Fruit fly (Drosophila melanogaster): ENCODE measurements around the gene CG1387.

CG1387 gene

DNA sequence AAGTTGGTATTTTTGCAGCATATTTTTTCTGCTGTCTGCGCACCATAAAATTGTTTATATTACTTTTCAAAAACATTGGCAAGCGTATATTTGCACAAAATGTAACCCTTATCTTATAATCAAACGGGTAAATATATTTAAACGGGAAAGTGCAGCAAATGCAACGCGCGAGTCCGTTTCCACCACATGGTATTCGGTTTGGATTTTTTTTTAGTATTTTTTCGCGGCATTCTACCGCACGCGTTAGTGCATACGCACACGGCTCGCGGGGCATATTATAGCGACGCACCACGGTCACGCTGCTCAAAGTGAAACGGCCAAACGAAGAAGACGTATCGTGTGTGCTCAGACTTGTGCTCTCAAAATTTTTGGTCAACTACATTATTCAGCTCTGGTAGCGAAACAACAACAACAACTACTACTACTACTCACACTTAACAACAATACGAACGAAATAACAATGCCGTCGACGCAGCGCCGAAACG lies 23.4 kb downstream of the CG1387 start, which contains the start of gene Trf2 (continued):
- TF ChIP-seq CG4424 (GFP tag; optimal IDR thresholded peaks at IDR 0.05) (no peak), bbx (GFP tag; IDR thresholded peaks at IDR 0.05; ENCODE audit: partially characterized antibody) (peak; percentile 33; the same call in 1 of the 2 replicates), Adf1 (GFP tag; IDR thresholded peaks at IDR 0.05) (no peak), CG6654 (GFP tag; optimal IDR thresholded peaks at IDR 0.05) (no peak), BEAF-32 (GFP tag; optimal IDR thresholded peaks at IDR 0.05) (peak; percentile 57), Dek (tag; optimal IDR thresholded peaks at IDR 0.05) (no peak), CG8290 (GFP tag; optimal IDR thresholded peaks at IDR 0.05) (no peak), CG8290 (tag; optimal IDR thresholded peaks at IDR 0.05) (peak in 1 of 2 experiments; percentile 69), CG12391 (tag; optimal IDR thresholded peaks at IDR 0.05) (no peak), slp2 (GFP tag; optimal IDR thresholded peaks at IDR 0.05) (no peak), CG7372 (GFP tag; IDR thresholded peaks at IDR 0.05) (no peak), CG18619 (GFP tag; optimal IDR thresholded peaks at IDR 0.05) (no peak), Hr78 (GFP tag; optimal IDR thresholded peaks at IDR 0.05) (no peak), tio (GFP tag; optimal IDR thresholded peaks at IDR 0.05) (no peak), CG14860 (GFP tag; IDR thresholded peaks at IDR 0.05; ENCODE audit: partially characterized antibody) (no peak), esg (GFP tag; conservative IDR thresholded peaks at IDR 0.05) (no peak), Neu2 (GFP tag; optimal IDR thresholded peaks at IDR 0.05; ENCODE audit: borderline replicate concordance) (no peak), Lpt (GFP tag; optimal IDR thresholded peaks at IDR 0.05) (no peak), dmrt99B (tag; optimal IDR thresholded peaks at IDR 0.05) (no peak), CG15073 (GFP tag; optimal IDR thresholded peaks at IDR 0.05) (no peak), CG3995 (GFP tag; optimal IDR thresholded peaks at IDR 0.05) (no peak), CG30431 (GFP tag; optimal IDR thresholded peaks at IDR 0.05) (no peak), mam (GFP tag; optimal IDR thresholded peaks at IDR 0.05) (peak; percentile 11), CG7745 (tag; optimal IDR thresholded peaks at IDR 0.05) (no peak), Nf-YC (tag; optimal IDR thresholded peaks at IDR 0.05) (no peak), lola (GFP tag; optimal IDR thresholded peaks at IDR 0.05) (no peak), CG10565 (GFP tag; optimal IDR thresholded peaks at IDR 0.05) (no peak), CG4328 (GFP tag; optimal IDR thresholded peaks at IDR 0.05) (no peak), hkb (optimal IDR thresholded peaks at IDR 0.05) (no peak), hkb (GFP tag; IDR thresholded peaks at IDR 0.05) (peak; percentile 39; the same call in 1 of the 2 replicates), C15 (GFP tag; IDR thresholded peaks at IDR 0.05) (no peak), prd (optimal IDR thresholded peaks at IDR 0.05) (no peak), prd (GFP tag; IDR thresholded peaks at IDR 0.05) (0 out of 3 replicates have a peak, but pooled peaks have one; percentile 16), CG10209 (GFP tag; optimal IDR thresholded peaks at IDR 0.05) (no peak), gsb (GFP tag; IDR thresholded peaks at IDR 0.05) (no peak), CG11504 (tag; optimal IDR thresholded peaks at IDR 0.05) (no peak), CG7963 (GFP tag; IDR thresholded peaks at IDR 0.05; ENCODE audit: partially characterized antibody) (no peak), CG9215 (GFP tag; IDR thresholded peaks at IDR 0.05) (no peak), CG11696 (GFP tag; IDR thresholded peaks at IDR 0.05) (no peak), CG10147 (GFP tag; optimal IDR thresholded peaks at IDR 0.05) (no peak), sug (tag; optimal IDR thresholded peaks at IDR 0.05) (no peak), CG12155 (GFP tag; optimal IDR thresholded peaks at IDR 0.05) (no peak), Atf-2 (GFP tag; optimal IDR thresholded peaks at IDR 0.05) (no peak), Dll (GFP tag; IDR thresholded peaks at IDR 0.05; ENCODE audit: partially characterized antibody) (no peak), E2f1 (GFP tag; IDR thresholded peaks at IDR 0.05) (no peak), CG33213 (GFP tag; optimal IDR thresholded peaks at IDR 0.05) (no peak), en (GFP tag; optimal IDR thresholded peaks at IDR 0.05) (no peak), amos (GFP tag; IDR thresholded peaks at IDR 0.05; ENCODE audit: partially characterized antibody) (peak; percentile 54; the same call in 1 of the 2 replicates), pho (GFP tag; optimal IDR thresholded peaks at IDR 0.05) (no peak), CG12219 (GFP tag; optimal IDR thresholded peaks at IDR 0.05) (no peak), knrl (GFP tag; IDR thresholded peaks at IDR 0.05; ENCODE audit: partially characterized antibody) (no peak)
